Worm (Caenorhabditis elegans) whole organism, young adult: ENCODE results near the gene C33D9.10.

Experiments
- B0019.2 ChIP-seq: fragments of 200-800 bp; sonication (Bioruptor generic); conservative IDR thresholded peaks from 2 replicates; pipeline ENCODE4 v1.3.6; 2022; ENCODE audit warnings: missing genetic modification reagents, missing genetic modification characterization, missing compliant biosample characterization
- B0035.1 ChIP-seq: sonication (generic microtip); optimal IDR thresholded peaks from 2 replicates; lab custom pipeline; 2016; ENCODE audit warnings: missing genetic modification characterization, mild to moderate bottlenecking, missing compliant biosample characterization, missing genotype, missing genetic modification reagents
- C17E4.6 ChIP-seq: fragments of 200-800 bp; sonication (Bioruptor generic); IDR thresholded peaks from 2 replicates; pipeline ENCODE4 v1.3.6; 2022; ENCODE audit warnings: missing genetic modification reagents, missing genetic modification characterization, missing compliant biosample characterization
- F10E7.11 ChIP-seq: sonication (generic microtip); optimal IDR thresholded peaks from 2 replicates; lab custom pipeline; 2017; ENCODE audit warnings: mild to moderate bottlenecking, missing genetic modification characterization, moderate library complexity, missing compliant biosample characterization
- F33H1.4 ChIP-seq: fragments of 200-800 bp; sonication (Bioruptor generic); IDR thresholded peaks from 2 replicates; pipeline ENCODE4 v1.3.6; 2022; ENCODE audit warnings: missing genetic modification reagents, missing genetic modification characterization, missing compliant biosample characterization
- F39B2.1 ChIP-seq: fragments of 200-800 bp; sonication (Bioruptor generic); IDR thresholded peaks from 2 replicates; pipeline ENCODE4 v1.3.6; 2022; ENCODE audit warnings: missing genetic modification reagents, missing genetic modification characterization, missing compliant biosample characterization
- F52B5.7 ChIP-seq: sonication (generic microtip); optimal IDR thresholded peaks from 2 replicates; lab custom pipeline; 2016; ENCODE audit warnings: mild to moderate bottlenecking, missing genetic modification characterization, missing compliant biosample characterization
- F55B11.4 ChIP-seq: sonication (generic microtip); optimal IDR thresholded peaks from 2 replicates; lab custom pipeline; 2016; ENCODE audit warnings: missing compliant biosample characterization, missing genetic modification characterization, borderline replicate concordance; ENCODE audit not compliant: insufficient read depth
- T26A5.8 ChIP-seq: sonication (generic microtip); optimal IDR thresholded peaks from 2 replicates; lab custom pipeline; 2016; ENCODE audit warnings: missing genetic modification characterization, missing compliant biosample characterization
- Y53G8AR.9 ChIP-seq: fragments of 200-800 bp; sonication (Bioruptor generic); conservative IDR thresholded peaks from 2 replicates; pipeline ENCODE4 v1.3.6; 2022; ENCODE audit warnings: missing genetic modification reagents, missing genetic modification characterization, missing compliant biosample characterization
- Y56A3A.18 ChIP-seq: fragments of 200-800 bp; sonication (Bioruptor generic); IDR thresholded peaks from 2 replicates; pipeline ENCODE4 v1.3.6; 2022; ENCODE audit warnings: missing genetic modification reagents, missing genetic modification characterization, missing compliant biosample characterization
- Y67H2A.10 ChIP-seq: fragments of 200-800 bp; sonication (Bioruptor generic); conservative IDR thresholded peaks from 2 replicates; pipeline ENCODE4 v1.3.6; 2022; ENCODE audit warnings: missing genetic modification reagents, missing genetic modification characterization, missing compliant biosample characterization
- ZK185.1 ChIP-seq: sonication (generic microtip); optimal IDR thresholded peaks from 2 replicates; lab custom pipeline; 2016; ENCODE audit warnings: mild to moderate bottlenecking, missing genetic modification characterization, missing compliant biosample characterization; ENCODE audit not compliant: poor library complexity, severe bottlenecking
- akir-1 ChIP-seq: fragments of 200-800 bp; sonication (Bioruptor generic); optimal IDR thresholded peaks from 2 replicates; lab custom pipeline; 2018; ENCODE audit warnings: mild to moderate bottlenecking, missing genetic modification characterization, moderate library complexity, missing compliant biosample characterization
- aptf-2 ChIP-seq: fragments of 200-800 bp; sonication (Bioruptor generic); conservative IDR thresholded peaks from 2 replicates; pipeline ENCODE4 v1.3.6; 2022; ENCODE audit warnings: missing genetic modification reagents, missing genetic modification characterization, missing compliant biosample characterization
- athp-1 ChIP-seq: sonication (generic microtip); optimal IDR thresholded peaks from 2 replicates; lab custom pipeline; 2017; ENCODE audit warnings: mild to moderate bottlenecking, missing genetic modification characterization, missing compliant biosample characterization
- attf-6 ChIP-seq: fragments of 200-800 bp; sonication (Bioruptor generic); IDR thresholded peaks from 2 replicates; pipeline ENCODE4 v1.3.6; 2022; ENCODE audit warnings: missing genetic modification reagents, missing genetic modification characterization, missing compliant biosample characterization
- ccch-3 ChIP-seq: fragments of 200-800 bp; sonication (Bioruptor generic); optimal IDR thresholded peaks from 2 replicates; lab custom pipeline; 2018; ENCODE audit warnings: mild to moderate bottlenecking, missing genetic modification characterization, missing compliant biosample characterization
- ceh-100 ChIP-seq: fragments of 200-800 bp; sonication (Bioruptor generic); IDR thresholded peaks from 2 replicates; pipeline ENCODE4 v1.3.6; 2022; ENCODE audit warnings: missing genetic modification reagents, missing genetic modification characterization, missing compliant biosample characterization
- ceh-27 ChIP-seq: fragments of 200-800 bp; sonication (Bioruptor generic); optimal IDR thresholded peaks from 2 replicates; lab custom pipeline; 2018; ENCODE audit warnings: mild to moderate bottlenecking, missing genetic modification characterization, moderate library complexity, missing compliant biosample characterization
- ceh-40 ChIP-seq: fragments of 200-800 bp; sonication (Bioruptor generic); IDR thresholded peaks from 2 replicates; pipeline ENCODE4 v1.3.6; 2022; ENCODE audit warnings: missing genetic modification characterization, missing compliant biosample characterization
- ceh-79 ChIP-seq: sonication (generic microtip); optimal IDR thresholded peaks from 2 replicates; lab custom pipeline; 2017; ENCODE audit warnings: mild to moderate bottlenecking, missing genetic modification characterization, missing compliant biosample characterization
- dox-1 ChIP-seq: fragments of 200-800 bp; sonication (Bioruptor generic); IDR thresholded peaks from 2 replicates; pipeline ENCODE4 v1.3.6; 2022; ENCODE audit warnings: missing genetic modification reagents, missing genetic modification characterization, missing compliant biosample characterization
- dpff-1 ChIP-seq: sonication (generic microtip); optimal IDR thresholded peaks from 2 replicates; lab custom pipeline; 2017; ENCODE audit warnings: mild to moderate bottlenecking, missing genetic modification characterization, missing compliant biosample characterization
- dpl-1 ChIP-seq: fragments of 150-350 bp; optimal IDR thresholded peaks from 2 replicates; lab custom pipeline; 2014; ENCODE audit warnings: missing biosample characterization, missing genetic modification reagents, missing genetic modification characterization
- efl-1 ChIP-seq: fragments of 150-350 bp; optimal IDR thresholded peaks from 2 replicates; lab custom pipeline; 2014; ENCODE audit warnings: missing biosample characterization, missing genetic modification reagents, missing genetic modification characterization
- egrh-3 ChIP-seq: fragments of 200-800 bp; sonication (Bioruptor generic); IDR thresholded peaks from 2 replicates; pipeline ENCODE4 v1.3.6; 2022; ENCODE audit warnings: missing genetic modification reagents, missing genetic modification characterization, missing compliant biosample characterization
- ets-4 ChIP-seq: fragments of 200-800 bp; sonication (Bioruptor generic); optimal IDR thresholded peaks from 2 replicates; lab custom pipeline; 2018; ENCODE audit warnings: mild to moderate bottlenecking, missing genetic modification characterization, missing compliant biosample characterization
- fkh-3 ChIP-seq: sonication (generic microtip); optimal IDR thresholded peaks from 2 replicates; lab custom pipeline; 2016; ENCODE audit warnings: mild to moderate bottlenecking, missing genetic modification characterization, missing compliant biosample characterization
- gei-17 ChIP-seq: fragments of 200-800 bp; sonication (Bioruptor generic); optimal IDR thresholded peaks from 2 replicates; lab custom pipeline; 2018; ENCODE audit warnings: mild to moderate bottlenecking, missing genetic modification characterization, missing compliant biosample characterization
- hlh-12 ChIP-seq: sonication (generic microtip); optimal IDR thresholded peaks from 2 replicates; lab custom pipeline; 2016; ENCODE audit warnings: missing genetic modification characterization, missing compliant biosample characterization
- hrde-1 ChIP-seq: sonication (generic microtip); optimal IDR thresholded peaks from 2 replicates; lab custom pipeline; 2016; ENCODE audit warnings: missing genetic modification characterization, mild to moderate bottlenecking, missing compliant biosample characterization, moderate library complexity, missing genotype, missing genetic modification reagents, borderline replicate concordance
- hsf-1 ChIP-seq: fragments of 200-800 bp; sonication (Bioruptor generic); IDR thresholded peaks from 2 replicates; pipeline ENCODE4 v1.3.6; 2022; ENCODE audit warnings: missing genetic modification reagents, missing genetic modification characterization, missing compliant biosample characterization
- let-607 ChIP-seq, 2 experiments: fragments of 200-800 bp in 1 of 2; sonication (Bioruptor generic) in 1 of 2; sonication (generic microtip) in 1 of 2; optimal IDR thresholded peaks; 2 replicates each; lab custom pipeline; 2016 to 2018; ENCODE audit warnings: mild to moderate bottlenecking in 2 of 2, missing compliant biosample characterization in 2 of 2, missing genetic modification characterization in 2 of 2, moderate library complexity in 2 of 2, missing genotype in 1 of 2
- lin-35 ChIP-seq, 3 experiments: fragments of 150-350 bp in 2 of 3; sonication (generic microtip) in 1 of 3; optimal IDR thresholded peaks; 2 replicates each; lab custom pipeline; 2014 to 2018; ENCODE audit warnings: missing biosample characterization in 3 of 3, missing genetic modification characterization in 3 of 3, missing genetic modification reagents in 3 of 3
- lir-1 ChIP-seq: fragments of 200-800 bp; sonication (Bioruptor generic); conservative IDR thresholded peaks from 2 replicates; pipeline ENCODE4 v1.3.6; 2022; ENCODE audit warnings: missing genetic modification reagents, missing genetic modification characterization, missing compliant biosample characterization
- lsy-27 ChIP-seq: sonication (generic microtip); optimal IDR thresholded peaks from 2 replicates; lab custom pipeline; 2017; ENCODE audit warnings: missing genetic modification characterization, mild to moderate bottlenecking, missing compliant biosample characterization, antibody characterized with exemption, missing genotype, borderline replicate concordance; ENCODE audit not compliant: insufficient read depth
- madf-6 ChIP-seq: fragments of 200-800 bp; sonication (Bioruptor generic); IDR thresholded peaks from 2 replicates; pipeline ENCODE4 v1.3.6; 2022; ENCODE audit warnings: missing genetic modification reagents, missing genetic modification characterization, missing compliant biosample characterization
- mel-28 ChIP-seq: sonication (generic microtip); optimal IDR thresholded peaks from 2 replicates; lab custom pipeline; 2016; ENCODE audit warnings: borderline replicate concordance, mild to moderate bottlenecking, missing genetic modification characterization, missing compliant biosample characterization
- mxl-1 ChIP-seq: sonication (generic microtip); optimal IDR thresholded peaks from 2 replicates; lab custom pipeline; 2016; ENCODE audit warnings: missing genetic modification characterization, missing compliant biosample characterization
- nfyb-1 ChIP-seq: fragments of 200-800 bp; sonication (Bioruptor generic); IDR thresholded peaks from 2 replicates; pipeline ENCODE4 v1.3.6; 2022; ENCODE audit warnings: missing genetic modification reagents, missing genetic modification characterization, missing compliant biosample characterization
- nhr-80 ChIP-seq: sonication (generic microtip); optimal IDR thresholded peaks from 2 replicates; lab custom pipeline; 2016; ENCODE audit warnings: missing genetic modification characterization, missing compliant biosample characterization
- pbrm-1 ChIP-seq: fragments of 200-800 bp; sonication (Bioruptor generic); IDR thresholded peaks from 2 replicates; pipeline ENCODE4 v1.3.6; 2022; ENCODE audit warnings: missing genetic modification reagents, missing genetic modification characterization, missing compliant biosample characterization
- tlf-1 ChIP-seq: fragments of 200-800 bp; sonication (Bioruptor generic); optimal IDR thresholded peaks from 2 replicates; lab custom pipeline; 2018; ENCODE audit warnings: mild to moderate bottlenecking, missing genetic modification characterization, missing compliant biosample characterization
- unc-130 ChIP-seq: sonication (generic microtip); optimal IDR thresholded peaks from 2 replicates; lab custom pipeline; 2016; ENCODE audit warnings: missing genetic modification reagents, missing genetic modification characterization, missing compliant biosample characterization
- ztf-22 ChIP-seq: fragments of 200-800 bp; sonication (Bioruptor generic); optimal IDR thresholded peaks from 2 replicates; lab custom pipeline; 2018; ENCODE audit warnings: mild to moderate bottlenecking, missing genetic modification characterization, moderate library complexity, missing compliant biosample characterization
- ztf-6 ChIP-seq: fragments of 200-800 bp; sonication (Bioruptor generic); IDR thresholded peaks from 2 replicates; pipeline ENCODE4 v1.3.6; 2022; ENCODE audit warnings: missing genetic modification reagents, missing genetic modification characterization, missing compliant biosample characterization

The C33D9.10 gene

DNA sequence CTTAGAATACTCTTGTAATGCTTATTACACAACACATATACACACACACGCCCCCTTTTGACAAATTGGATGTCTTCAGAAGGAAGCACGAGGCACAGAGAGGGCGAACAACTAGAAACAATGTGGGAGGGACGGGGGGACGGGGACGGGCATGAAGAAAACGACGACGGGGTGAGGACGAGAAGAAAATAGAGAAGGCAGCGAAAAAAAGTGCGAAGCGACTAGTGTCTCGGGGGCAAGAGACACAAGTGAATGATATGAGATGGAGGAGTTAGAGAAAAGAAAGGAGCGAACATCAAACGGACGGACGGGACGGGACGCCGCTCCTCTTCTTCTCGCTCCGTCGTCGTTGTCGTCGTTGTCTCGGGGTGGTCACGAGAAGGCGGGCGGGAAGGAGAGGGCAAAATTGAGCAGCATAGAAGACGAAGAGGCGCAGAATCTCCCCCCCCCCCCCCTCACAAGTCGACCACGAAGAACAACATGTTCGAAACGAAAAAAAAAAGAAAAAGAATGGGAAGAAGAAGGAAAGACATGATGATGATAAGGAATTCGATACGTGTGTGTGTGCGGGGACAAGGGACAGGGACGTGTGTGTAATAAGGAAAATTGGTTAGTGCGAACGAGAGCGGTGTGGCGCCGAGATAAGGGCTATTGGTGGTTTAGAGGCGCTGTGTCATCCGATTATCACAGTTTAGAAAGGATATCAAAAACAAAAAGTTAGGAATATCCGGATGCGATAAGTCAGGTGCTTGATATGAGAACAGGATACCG, 7.1 kb upstream of the C33D9.10 start:
- no peak for TF ChIP-seq hlh-12 (tag; lab: Kevin White, UChicago)
- TF ChIP-seq Y53G8AR.9, result no peak
- no peak for TF ChIP-seq F55B11.4
- 0 out of 2 replicates have a peak, but pooled peaks have one; percentile 71 for TF ChIP-seq nfyb-1
- TF ChIP-seq hrde-1 (tag; lab: Kevin White, UChicago), result no peak
- TF ChIP-seq lir-1, result peak; percentile 59; the same call in 1 of the 2 replicates
- no peak for TF ChIP-seq mxl-1
- no peak for TF ChIP-seq T26A5.8 (tag; lab: Kevin White, UChicago)
- TF ChIP-seq F10E7.11 (tag; lab: Kevin White, UChicago), result peak; percentile 3
- peak; percentile 60 for TF ChIP-seq B0035.1 (tag; lab: Kevin White, UChicago)
- no peak for TF ChIP-seq aptf-2 (GFP tag; lab: Robert Waterston, UW)
- peak; percentile 61 for TF ChIP-seq F52B5.7 (tag; lab: Kevin White, UChicago)
- peak; percentile 92 for TF ChIP-seq ets-4 (GFP tag; lab: Kevin White, UChicago)
- peak; percentile 73; the same call in 1 of the 2 replicates for TF ChIP-seq Y56A3A.18
- TF ChIP-seq ceh-40 (GFP tag; lab: Robert Waterston, UW), result no peak
- no peak for TF ChIP-seq efl-1 (GFP tag; lab: Kevin White, UChicago)
- TF ChIP-seq let-607 (tag; optimal IDR thresholded peaks at IDR 0.05; lab: Kevin White, UChicago), result peak; percentile 70 to 80
- TF ChIP-seq ceh-100 (GFP tag; lab: Robert Waterston, UW), result no peak
- no peak for TF ChIP-seq dpff-1 (tag; lab: Kevin White, UChicago)
- TF ChIP-seq pbrm-1, result peak; percentile 73; the same call in 1 of the 2 replicates
- no peak for TF ChIP-seq ceh-79 (tag; lab: Kevin White, UChicago)
- no peak for TF ChIP-seq F39B2.1 (GFP tag; lab: Robert Waterston, UW)
- TF ChIP-seq mel-28 (tag; lab: Kevin White, UChicago), result no peak
- no peak for TF ChIP-seq madf-6 (GFP tag; lab: Robert Waterston, UW)
- no peak for TF ChIP-seq ZK185.1 (tag; lab: Kevin White, UChicago)
- peak in 1 of 3 experiments; percentile 56 for TF ChIP-seq lin-35 (GFP tag; optimal IDR thresholded peaks at IDR 0.05; lab: Kevin White, UChicago)
- TF ChIP-seq dox-1 (GFP tag; lab: Robert Waterston, UW), result peak; percentile 94
- TF ChIP-seq ztf-22 (GFP tag; lab: Kevin White, UChicago), result peak; percentile 92
- TF ChIP-seq hsf-1 (GFP tag; lab: Robert Waterston, UW), result no peak
- TF ChIP-seq lsy-27 (tag; lab: Kevin White, UChicago), result no peak
- TF ChIP-seq fkh-3, result no peak
- no peak for TF ChIP-seq ccch-3 (GFP tag; lab: Kevin White, UChicago)
- peak; percentile 100 for TF ChIP-seq nhr-80
- peak; percentile 79 for TF ChIP-seq ceh-27
- peak; percentile 25 for TF ChIP-seq athp-1 (tag; lab: Kevin White, UChicago)
- no peak for TF ChIP-seq attf-6
- TF ChIP-seq Y67H2A.10 (GFP tag; lab: Robert Waterston, UW), result no peak
- TF ChIP-seq dpl-1 (GFP tag; lab: Kevin White, UChicago), result no peak
- no peak for TF ChIP-seq ztf-6 (GFP tag; lab: Robert Waterston, UW)
- peak; percentile 52 for TF ChIP-seq tlf-1
- TF ChIP-seq gei-17, result peak; percentile 76
- TF ChIP-seq egrh-3 (GFP tag; lab: Robert Waterston, UW), result peak; percentile 99
- TF ChIP-seq akir-1 (GFP tag; lab: Kevin White, UChicago), result no peak
- TF ChIP-seq B0019.2 (GFP tag; lab: Robert Waterston, UW), result no peak
- no peak for TF ChIP-seq C17E4.6 (GFP tag; lab: Robert Waterston, UW)
- TF ChIP-seq unc-130 (GFP tag; lab: Kevin White, UChicago), result no peak
- TF ChIP-seq F33H1.4 (GFP tag; lab: Robert Waterston, UW), result no peak
